Worm (Caenorhabditis elegans): Measurements from ENCODE around the gene T21B10.4.

The T21B10.4 gene

DNA sequence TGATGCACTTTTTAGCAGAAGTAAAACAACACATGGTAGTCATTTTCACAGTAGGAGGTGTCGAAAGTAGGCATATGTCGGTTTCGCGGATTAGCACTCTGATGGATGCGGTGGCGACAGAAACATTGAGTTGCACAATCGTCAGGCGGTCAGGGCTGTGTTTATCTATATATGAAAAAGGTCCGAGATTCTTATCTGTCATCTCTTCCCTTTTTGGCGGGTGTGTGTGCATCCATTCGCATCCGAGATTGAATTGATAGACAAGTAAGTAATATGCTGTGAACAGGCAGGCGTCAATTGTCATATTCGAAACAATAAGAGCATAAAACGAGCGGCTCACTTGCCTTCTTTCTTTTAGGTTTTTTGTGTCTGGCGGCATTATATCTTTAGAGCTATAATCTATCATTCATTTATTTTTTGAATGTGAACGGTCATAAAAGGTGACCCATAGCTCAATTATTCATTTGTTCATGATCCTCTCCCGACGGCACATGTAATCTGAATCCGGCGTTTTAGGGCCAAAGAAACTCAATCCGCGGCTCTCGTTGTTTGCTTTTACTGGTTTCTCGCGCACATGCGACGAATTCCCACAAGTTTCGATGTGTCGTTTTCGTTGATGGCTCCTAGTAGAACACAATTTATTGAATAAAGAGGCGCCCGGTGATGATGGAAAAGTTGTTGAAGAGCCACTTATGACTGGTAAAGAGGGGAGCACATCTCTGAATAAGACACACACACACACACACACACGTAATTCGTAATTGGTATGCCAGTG lies 41.9 kb upstream of the T21B10.4 start:
- no peak for TF ChIP-seq nhr-10 (tag; optimal IDR thresholded peaks at IDR 0.05)
- no peak for TF ChIP-seq unc-55 (GFP tag; optimal IDR thresholded peaks at IDR 0.05)
- TF ChIP-seq ama-1 (optimal IDR thresholded peaks at IDR 0.05) = no peak
- no peak for TF ChIP-seq blmp-1 (tag; optimal IDR thresholded peaks at IDR 0.05; ENCODE audit: insufficient read depth)
- TF ChIP-seq nhr-21 (tag; optimal IDR thresholded peaks at IDR 0.05) = no peak
- no peak for TF ChIP-seq Y55F3AM.14 (GFP tag; optimal IDR thresholded peaks at IDR 0.05)
- TF ChIP-seq dmd-4 (tag; optimal IDR thresholded peaks at IDR 0.05) = no peak
- no peak for TF ChIP-seq crh-2 (tag; optimal IDR thresholded peaks at IDR 0.05)
- TF ChIP-seq ztf-4 (tag; optimal IDR thresholded peaks at IDR 0.05) = no peak
- TF ChIP-seq nhr-25 (tag; optimal IDR thresholded peaks at IDR 0.05) = no peak
- no peak for TF ChIP-seq unc-62 (GFP tag; optimal IDR thresholded peaks at IDR 0.05)
- no peak for TF ChIP-seq R02D3.7 (tag; optimal IDR thresholded peaks at IDR 0.05)
- no peak for TF ChIP-seq alr-1 (tag; optimal IDR thresholded peaks at IDR 0.05)
- no peak for TF ChIP-seq nhr-129 (tag; optimal IDR thresholded peaks at IDR 0.05)
- TF ChIP-seq aly-2 (tag; optimal IDR thresholded peaks at IDR 0.05) = no peak
- no peak for TF ChIP-seq nhr-11 (tag; optimal IDR thresholded peaks at IDR 0.05)
- no peak for TF ChIP-seq lin-11 (tag; optimal IDR thresholded peaks at IDR 0.05)
- no peak for TF ChIP-seq mbf-1 (tag; optimal IDR thresholded peaks at IDR 0.05)
- no peak for TF ChIP-seq ztf-1 (GFP tag; conservative IDR thresholded peaks at IDR 0.05)
- no peak for TF ChIP-seq peb-1 (tag; optimal IDR thresholded peaks at IDR 0.05)

DNA sequence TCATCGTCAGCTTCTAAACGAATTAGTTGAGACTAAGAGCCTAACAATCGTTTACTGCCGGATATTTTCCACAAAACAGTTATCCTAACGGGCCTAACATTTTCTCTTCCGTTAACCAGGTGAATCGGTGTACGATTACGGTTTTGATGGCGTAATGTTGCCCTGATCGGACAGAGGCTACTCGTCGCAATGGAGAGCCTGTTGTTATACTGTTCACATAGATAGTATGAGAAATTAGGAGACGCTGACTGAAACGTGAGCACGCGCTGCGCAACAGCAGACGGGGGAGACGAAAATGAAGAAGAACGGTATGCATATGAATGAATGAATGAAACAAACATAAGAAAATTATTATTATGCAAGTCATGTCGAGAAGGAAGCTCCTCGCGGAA lies 41.3 kb upstream of the T21B10.4 start:
- no peak for TF ChIP-seq nhr-11 (tag; optimal IDR thresholded peaks at IDR 0.05)
- no peak for TF ChIP-seq crh-2 (tag; optimal IDR thresholded peaks at IDR 0.05)
- TF ChIP-seq blmp-1 (tag; optimal IDR thresholded peaks at IDR 0.05; ENCODE audit: insufficient read depth) = no peak
- TF ChIP-seq ceh-16 (tag; optimal IDR thresholded peaks at IDR 0.05) = no peak
- TF ChIP-seq lsy-2 (tag; optimal IDR thresholded peaks at IDR 0.05) = no peak
- no peak for TF ChIP-seq nhr-77 (tag; optimal IDR thresholded peaks at IDR 0.05)
- no peak for TF ChIP-seq alr-1 (tag; optimal IDR thresholded peaks at IDR 0.05)
- TF ChIP-seq lin-11 (tag; optimal IDR thresholded peaks at IDR 0.05) = no peak
- TF ChIP-seq nhr-25 (tag; optimal IDR thresholded peaks at IDR 0.05) = no peak
- no peak for TF ChIP-seq sma-3 (GFP tag; optimal IDR thresholded peaks at IDR 0.05)
- TF ChIP-seq nhr-23 (tag; optimal IDR thresholded peaks at IDR 0.05) = no peak
- no peak for TF ChIP-seq mdl-1 (tag; optimal IDR thresholded peaks at IDR 0.05)
- no peak for TF ChIP-seq nhr-12 (tag; optimal IDR thresholded peaks at IDR 0.05)
- no peak for TF ChIP-seq elt-1 (tag; optimal IDR thresholded peaks at IDR 0.05)
- no peak for TF ChIP-seq ama-1 (optimal IDR thresholded peaks at IDR 0.05)
- TF ChIP-seq sma-9 (GFP tag; optimal IDR thresholded peaks at IDR 0.05) = no peak
- TF ChIP-seq sma-9 (tag; optimal IDR thresholded peaks at IDR 0.05) = no peak
- no peak for TF ChIP-seq snpc-4 (tag; optimal IDR thresholded peaks at IDR 0.05)

- TF ChIP-seq R02D3.7 (tag; optimal IDR thresholded peaks at IDR 0.05) (no peak), blmp-1 (tag; optimal IDR thresholded peaks at IDR 0.05; ENCODE audit: insufficient read depth) (no peak), peb-1 (tag; optimal IDR thresholded peaks at IDR 0.05) (no peak), sma-3 (GFP tag; optimal IDR thresholded peaks at IDR 0.05) (no peak), fos-1 (tag; optimal IDR thresholded peaks at IDR 0.05) (no peak), ceh-16 (tag; optimal IDR thresholded peaks at IDR 0.05) (no peak), elt-3 (tag; optimal IDR thresholded peaks at IDR 0.05) (no peak), ztf-11 (tag; optimal IDR thresholded peaks at IDR 0.05) (no peak), mbf-1 (tag; optimal IDR thresholded peaks at IDR 0.05) (no peak), unc-39 (tag; optimal IDR thresholded peaks at IDR 0.05) (no peak)
These were observed 36.8 kb upstream of the T21B10.4 start for ce11 chrII:8903871-8904270.

DNA sequence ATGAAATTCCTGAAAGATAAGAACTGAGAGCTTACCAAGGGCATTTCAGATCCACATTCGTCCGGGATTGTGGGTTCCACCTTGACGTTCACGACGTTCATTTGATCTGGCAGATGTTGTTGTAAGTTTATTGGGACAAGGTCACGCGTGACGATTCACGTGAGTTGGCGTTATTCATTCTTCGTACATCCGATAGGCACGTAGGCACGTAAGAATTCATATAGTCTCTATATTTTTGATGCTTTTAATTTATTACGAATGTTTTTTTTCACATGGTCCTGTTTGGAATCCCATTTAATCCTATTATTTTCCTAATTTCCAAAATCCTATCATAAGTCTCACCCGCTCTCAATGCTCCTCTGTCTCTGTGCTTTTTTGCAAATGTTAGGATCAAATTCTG lies 28.8 kb upstream of the T21B10.4 start, which contains the start of gene B0457.4:
B0457.4 (minus strand) TSS at position 101 of the 400 bp plus-strand sequence.
- no peak for TF ChIP-seq ztf-11 (tag; optimal IDR thresholded peaks at IDR 0.05)
- no peak for TF ChIP-seq sma-3 (GFP tag; optimal IDR thresholded peaks at IDR 0.05)
- no peak for TF ChIP-seq ceh-82 (tag; optimal IDR thresholded peaks at IDR 0.05)
- TF ChIP-seq gmeb-1 (tag; optimal IDR thresholded peaks at IDR 0.05) = no peak
- TF ChIP-seq F13H6.1 (tag; optimal IDR thresholded peaks at IDR 0.05) = no peak
- no peak for TF ChIP-seq nhr-23 (tag; optimal IDR thresholded peaks at IDR 0.05)
- no peak for TF ChIP-seq unc-55 (GFP tag; optimal IDR thresholded peaks at IDR 0.05)
- no peak for TF ChIP-seq Y55F3AM.14 (GFP tag; optimal IDR thresholded peaks at IDR 0.05)
- TF ChIP-seq nhr-6 (tag; optimal IDR thresholded peaks at IDR 0.05) = no peak
- TF ChIP-seq nhr-10 (tag; optimal IDR thresholded peaks at IDR 0.05) = no peak
- TF ChIP-seq nhr-129 (tag; optimal IDR thresholded peaks at IDR 0.05) = no peak
- TF ChIP-seq nhr-237 (tag; optimal IDR thresholded peaks at IDR 0.05) = no peak
- TF ChIP-seq sem-4 (tag; optimal IDR thresholded peaks at IDR 0.05) = no peak

Measured in whole organism, L2 larva.